Worm (Caenorhabditis elegans) whole organism, L4 larva: ENCODE measurements around the gene gex-5.

Source experiments
- Y105C5A.15 ChIP-seq: fragments of 200-800 bp; sonication (Bioruptor generic); IDR thresholded peaks from 2 replicates; pipeline ENCODE4 v1.3.6; 2022; ENCODE audit warnings: missing genetic modification characterization, missing compliant biosample characterization
- ama-1 ChIP-seq: fragments of 150-350 bp; optimal IDR thresholded peaks from 2 replicates; lab custom pipeline; 2014; ENCODE audit warnings: inconsistent platforms, mixed read lengths
- ceh-44 ChIP-seq: fragments of 200-800 bp; sonication (Bioruptor generic); IDR thresholded peaks from 2 replicates; pipeline ENCODE4 v1.3.6; 2022; ENCODE audit warnings: missing genetic modification reagents, missing genetic modification characterization, missing compliant biosample characterization
- daf-8 ChIP-seq: fragments of 200-800 bp; sonication (Bioruptor generic); IDR thresholded peaks from 2 replicates; pipeline ENCODE4 v1.3.6; 2022; ENCODE audit warnings: missing genetic modification characterization, missing compliant biosample characterization
- egl-43 ChIP-seq: fragments of 200-800 bp; sonication (Bioruptor generic); IDR thresholded peaks from 2 replicates; pipeline ENCODE4 v1.3.6; 2022; ENCODE audit warnings: missing genetic modification reagents, missing genetic modification characterization, missing compliant biosample characterization
- fkh-10 ChIP-seq: fragments of 150-350 bp; optimal IDR thresholded peaks from 2 replicates; lab custom pipeline; 2014; ENCODE audit warnings: missing biosample characterization, missing genetic modification reagents, missing genetic modification characterization
- fos-1 ChIP-seq: fragments of 150-350 bp; optimal IDR thresholded peaks from 2 replicates; lab custom pipeline; 2014; ENCODE audit warnings: missing biosample characterization, missing genetic modification characterization
- nhr-111 ChIP-seq: fragments of 200-800 bp; sonication (Bioruptor generic); optimal IDR thresholded peaks from 2 replicates; lab custom pipeline; 2018; ENCODE audit warnings: mild to moderate bottlenecking, missing genetic modification characterization, missing compliant biosample characterization
- nhr-25 ChIP-seq: sonication (generic microtip); optimal IDR thresholded peaks from 2 replicates; lab custom pipeline; 2017; ENCODE audit warnings: missing genetic modification characterization, mild to moderate bottlenecking, missing compliant biosample characterization, antibody characterized with exemption, moderate library complexity, borderline replicate concordance; ENCODE audit not compliant: insufficient read depth
- pha-4 ChIP-seq, 2 experiments: fragments of 150-350 bp in 1 of 2; fragments of 200-800 bp in 1 of 2; sonication (Bioruptor generic) in 1 of 2; IDR thresholded peaks in 1 of 2; optimal IDR thresholded peaks in 1 of 2; 2 replicates each; pipeline versions ENCODE4 v1.3.6 to Lab custom; 2014 to 2022; ENCODE audit warnings: missing genetic modification characterization in 2 of 2, missing genetic modification reagents in 2 of 2, missing biosample characterization in 1 of 2, missing compliant biosample characterization in 1 of 2
- unc-39 ChIP-seq: sonication (generic microtip); optimal IDR thresholded peaks from 2 replicates; lab custom pipeline; 2017; ENCODE audit warnings: missing biosample characterization, missing genetic modification characterization
- unc-62 ChIP-seq, 3 experiments: fragments of 150-350 bp in 1 of 3; sonication (generic microtip); optimal IDR thresholded peaks in 2 of 3; peaks in 1 of 3; 1 replicate in 1 of 3; 2 replicates in 2 of 3; lab custom pipeline; 2014 to 2017; ENCODE audit warnings: missing biosample characterization in 3 of 3, missing genetic modification characterization in 3 of 3, missing genetic modification reagents in 3 of 3, missing genotype in 1 of 3
- vab-7 ChIP-seq: fragments of 200-800 bp; sonication (Bioruptor generic); IDR thresholded peaks from 2 replicates; pipeline ENCODE4 v1.3.6; 2022; ENCODE audit warnings: missing genetic modification reagents, missing genetic modification characterization, missing compliant biosample characterization
- ztf-11 ChIP-seq: fragments of 150-350 bp; optimal IDR thresholded peaks from 2 replicates; lab custom pipeline; 2014; ENCODE audit warnings: missing biosample characterization, missing genetic modification characterization

- TF ChIP-seq fkh-10 (GFP tag; lab: Kevin White, UChicago) (peak; percentile 88), unc-39 (tag; lab: Kevin White, UChicago) (no peak), pha-4 (GFP tag; IDR thresholded peaks at IDR 0.05; lab: Robert Waterston, UW) (peak; percentile 37; the same call in 1 of the 2 replicates), pha-4 (tag; optimal IDR thresholded peaks at IDR 0.05; lab: Kevin White, UChicago) (peak; percentile 68), nhr-111 (GFP tag; lab: Kevin White, UChicago) (no peak), ztf-11 (no peak), ama-1 (lab: Kevin White, UChicago) (no peak), nhr-25 (tag; lab: Kevin White, UChicago) (peak; percentile 81), daf-8 (GFP tag; lab: Robert Waterston, UW) (no peak), unc-62 (GFP tag; optimal IDR thresholded peaks at IDR 0.05 in 1 of 2; lab: Kevin White, UChicago) (peak in 1 of 2 experiments; percentile 5), unc-62 (tag; optimal IDR thresholded peaks at IDR 0.05; lab: Kevin White, UChicago) (no peak), ceh-44 (GFP tag; lab: Robert Waterston, UW) (no peak), Y105C5A.15 (GFP tag; lab: Robert Waterston, UW) (no peak), egl-43 (GFP tag; lab: Robert Waterston, UW) (no peak), fos-1 (tag; lab: Kevin White, UChicago) (no peak), vab-7 (GFP tag; lab: Robert Waterston, UW) (0 out of 2 replicates have a peak, but pooled peaks have one; percentile 38)
These were observed 27.7 kb downstream of the gex-5 start, which contains the start of the genes rps-0 and rbg-3 for ce11 chrIII:4754001-4754561.
